Worm (Caenorhabditis elegans): ENCODE data around the gene F20C5.5.

Gene F20C5.5

ce11 chrIV:8769539-8769938 lies at the start of gene F20C5.5:
Gene F20C5.5 (minus strand): TSS chrIV:8769639.
- TF ChIP-seq ref-1 (GFP tag; conservative IDR thresholded peaks at IDR 0.05) (no peak), flt-1 (GFP tag; IDR thresholded peaks at IDR 0.05) (no peak), med-1 (GFP tag; optimal IDR thresholded peaks at IDR 0.05; ENCODE audit: insufficient read depth) (no peak), T22C8.4 (GFP tag; IDR thresholded peaks at IDR 0.05) (no peak), ztf-23 (GFP tag; IDR thresholded peaks at IDR 0.05) (no peak), tab-1 (GFP tag; IDR thresholded peaks at IDR 0.05) (no peak), ztf-29 (GFP tag; IDR thresholded peaks at IDR 0.05) (no peak), cog-1 (tag; optimal IDR thresholded peaks at IDR 0.05) (no peak), klf-2 (GFP tag; conservative IDR thresholded peaks at IDR 0.05) (no peak)

ce11 chrIV:8817639-8818038 lies 48.2 kb upstream of the F20C5.5 start, which contains the start of gene T28C6.10:
Gene T28C6.10 (plus strand): TSS chrIV:8817939.
- TF ChIP-seq ref-1 (GFP tag; conservative IDR thresholded peaks at IDR 0.05) (no peak), T22C8.4 (GFP tag; IDR thresholded peaks at IDR 0.05) (no peak), flt-1 (GFP tag; IDR thresholded peaks at IDR 0.05) (no peak), ztf-29 (GFP tag; IDR thresholded peaks at IDR 0.05) (no peak), tab-1 (GFP tag; IDR thresholded peaks at IDR 0.05) (no peak), cog-1 (tag; optimal IDR thresholded peaks at IDR 0.05) (no peak), med-1 (GFP tag; optimal IDR thresholded peaks at IDR 0.05; ENCODE audit: insufficient read depth) (no peak), ztf-23 (GFP tag; IDR thresholded peaks at IDR 0.05) (no peak), klf-2 (GFP tag; conservative IDR thresholded peaks at IDR 0.05) (no peak)

DNA sequence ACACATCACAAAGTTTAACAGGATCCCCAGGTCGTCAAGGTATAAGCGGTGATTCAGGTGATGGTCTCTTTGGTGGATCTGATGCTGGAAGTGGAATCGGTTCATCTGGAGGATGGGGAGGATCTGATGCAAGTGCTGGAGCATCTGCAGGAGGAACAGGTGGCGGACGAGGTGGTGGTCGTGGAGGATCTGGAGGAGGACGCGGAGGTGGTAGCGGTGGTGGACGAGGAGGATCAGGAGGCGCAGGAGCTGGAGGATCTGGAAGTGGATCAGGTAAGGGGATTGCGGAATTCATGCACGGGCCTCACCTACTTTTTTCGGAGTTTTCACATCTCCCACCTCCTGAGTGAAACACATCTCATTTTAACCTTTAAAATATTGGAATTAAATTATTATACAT lies 47.2 kb upstream of the F20C5.5 start:
- TF ChIP-seq T22C8.4 (GFP tag; IDR thresholded peaks at IDR 0.05) (no peak), ztf-23 (GFP tag; IDR thresholded peaks at IDR 0.05) (0 out of 2 replicates have a peak, but pooled peaks have one; percentile 10), ref-1 (GFP tag; conservative IDR thresholded peaks at IDR 0.05) (no peak), flt-1 (GFP tag; IDR thresholded peaks at IDR 0.05) (0 out of 2 replicates have a peak, but pooled peaks have one; percentile 20)

ce11 chrIV:8816029-8816428 lies 46.6 kb upstream of the F20C5.5 start, which contains the start of gene grsp-2:
Gene grsp-2 (plus strand): TSS chrIV:8816329.
- TF ChIP-seq ref-1 (GFP tag; conservative IDR thresholded peaks at IDR 0.05) (no peak), T22C8.4 (GFP tag; IDR thresholded peaks at IDR 0.05) (no peak), ztf-29 (GFP tag; IDR thresholded peaks at IDR 0.05) (no peak), tab-1 (GFP tag; IDR thresholded peaks at IDR 0.05) (no peak), med-1 (GFP tag; optimal IDR thresholded peaks at IDR 0.05; ENCODE audit: insufficient read depth) (no peak), flt-1 (GFP tag; IDR thresholded peaks at IDR 0.05) (no peak), cog-1 (tag; optimal IDR thresholded peaks at IDR 0.05) (no peak), klf-2 (GFP tag; conservative IDR thresholded peaks at IDR 0.05) (no peak), ztf-23 (GFP tag; IDR thresholded peaks at IDR 0.05) (no peak)

DNA sequence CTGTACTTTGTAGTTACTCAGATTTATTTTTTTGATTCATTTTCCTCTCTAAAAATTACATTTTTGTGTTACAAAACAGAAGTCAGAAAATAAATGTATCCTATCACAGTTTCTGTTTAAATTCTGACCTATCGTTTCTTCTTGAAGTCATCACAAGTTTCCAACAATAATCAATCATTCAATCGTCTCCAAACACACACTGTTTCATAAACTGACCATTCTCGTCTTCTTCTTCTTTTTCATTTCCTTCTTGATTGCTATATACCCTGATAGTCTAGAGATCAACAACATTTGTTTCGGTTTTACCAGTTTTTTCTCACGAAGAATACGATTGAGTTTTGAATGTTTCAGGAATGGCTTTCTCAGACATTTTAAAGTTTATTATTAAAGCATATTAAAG lies 45.7 kb upstream of the F20C5.5 start:
- TF ChIP-seq cog-1 (tag; optimal IDR thresholded peaks at IDR 0.05) (no peak), T22C8.4 (GFP tag; IDR thresholded peaks at IDR 0.05) (no peak), med-1 (GFP tag; optimal IDR thresholded peaks at IDR 0.05; ENCODE audit: insufficient read depth) (no peak), klf-2 (GFP tag; conservative IDR thresholded peaks at IDR 0.05) (no peak), tab-1 (GFP tag; IDR thresholded peaks at IDR 0.05) (no peak), ztf-23 (GFP tag; IDR thresholded peaks at IDR 0.05) (no peak), ref-1 (GFP tag; conservative IDR thresholded peaks at IDR 0.05) (no peak), flt-1 (GFP tag; IDR thresholded peaks at IDR 0.05) (no peak), ztf-29 (GFP tag; IDR thresholded peaks at IDR 0.05) (no peak)

- TF ChIP-seq T22C8.4 (GFP tag; IDR thresholded peaks at IDR 0.05) (no peak), flt-1 (GFP tag; IDR thresholded peaks at IDR 0.05) (no peak), ztf-29 (GFP tag; IDR thresholded peaks at IDR 0.05) (no peak), tab-1 (GFP tag; IDR thresholded peaks at IDR 0.05) (no peak), med-1 (GFP tag; optimal IDR thresholded peaks at IDR 0.05; ENCODE audit: insufficient read depth) (no peak), ztf-23 (GFP tag; IDR thresholded peaks at IDR 0.05) (no peak), klf-2 (GFP tag; conservative IDR thresholded peaks at IDR 0.05) (no peak), ref-1 (GFP tag; conservative IDR thresholded peaks at IDR 0.05) (no peak), cog-1 (tag; optimal IDR thresholded peaks at IDR 0.05) (no peak)
These were observed 44.2 kb upstream of the F20C5.5 start, which contains the start of gene exc-5 for ce11 chrIV:8813614-8814013. Gene exc-5 (minus strand): TSS chrIV:8813670.

DNA sequence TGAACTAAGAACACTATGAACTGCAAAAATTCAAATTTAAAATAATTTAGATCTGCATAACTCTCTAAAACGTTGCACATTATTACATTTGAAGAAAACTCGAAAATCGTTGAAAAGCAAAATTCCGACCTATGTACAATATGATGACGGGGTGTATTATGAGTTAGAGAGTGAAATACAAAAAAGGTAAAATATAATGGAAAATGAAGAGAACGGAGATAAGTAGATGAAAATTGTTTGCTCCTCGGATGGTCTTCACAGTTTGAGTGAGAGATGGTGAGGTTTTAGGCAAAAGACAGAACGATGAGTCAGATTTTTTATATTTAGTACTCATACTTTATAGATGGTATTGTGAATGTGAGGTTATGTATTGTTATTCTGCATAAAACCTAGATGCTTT lies 37.9 kb upstream of the F20C5.5 start:
- TF ChIP-seq med-1 (GFP tag; optimal IDR thresholded peaks at IDR 0.05; ENCODE audit: insufficient read depth): no peak
- no peak for TF ChIP-seq T22C8.4 (GFP tag; IDR thresholded peaks at IDR 0.05)
- TF ChIP-seq tab-1 (GFP tag; IDR thresholded peaks at IDR 0.05): no peak
- TF ChIP-seq ref-1 (GFP tag; conservative IDR thresholded peaks at IDR 0.05): no peak
- no peak for TF ChIP-seq cog-1 (tag; optimal IDR thresholded peaks at IDR 0.05)
- TF ChIP-seq ztf-29 (GFP tag; IDR thresholded peaks at IDR 0.05): no peak
- TF ChIP-seq ztf-23 (GFP tag; IDR thresholded peaks at IDR 0.05): no peak
- no peak for TF ChIP-seq klf-2 (GFP tag; conservative IDR thresholded peaks at IDR 0.05)

- TF ChIP-seq ztf-23 (GFP tag; IDR thresholded peaks at IDR 0.05) (no peak), med-1 (GFP tag; optimal IDR thresholded peaks at IDR 0.05; ENCODE audit: insufficient read depth) (no peak), T22C8.4 (GFP tag; IDR thresholded peaks at IDR 0.05) (no peak), ztf-29 (GFP tag; IDR thresholded peaks at IDR 0.05) (no peak), tab-1 (GFP tag; IDR thresholded peaks at IDR 0.05) (no peak), klf-2 (GFP tag; conservative IDR thresholded peaks at IDR 0.05) (no peak), ref-1 (GFP tag; conservative IDR thresholded peaks at IDR 0.05) (no peak), cog-1 (tag; optimal IDR thresholded peaks at IDR 0.05) (no peak), flt-1 (GFP tag; IDR thresholded peaks at IDR 0.05) (no peak)
These were observed 28.8 kb upstream of the F20C5.5 start, which contains the start of gene clec-182 for ce11 chrIV:8798255-8798654. Gene clec-182 (minus strand): TSS chrIV:8798355.

- no peak for TF ChIP-seq ztf-29 (GFP tag; IDR thresholded peaks at IDR 0.05)
- TF ChIP-seq ref-1 (GFP tag; conservative IDR thresholded peaks at IDR 0.05): no peak
- no peak for TF ChIP-seq flt-1 (GFP tag; IDR thresholded peaks at IDR 0.05)
- TF ChIP-seq T22C8.4 (GFP tag; IDR thresholded peaks at IDR 0.05): no peak
- no peak for TF ChIP-seq tab-1 (GFP tag; IDR thresholded peaks at IDR 0.05)
These were observed 26.8 kb upstream of the F20C5.5 start for ce11 chrIV:8796246-8796645.

All from whole organism, midembryonic.